Worm (Caenorhabditis elegans) whole organism, young adult: ENCODE data around the gene F08H9.4.

Source experiments
- F37B4.10 ChIP-seq: fragments of 200-800 bp; sonication (Bioruptor generic); IDR thresholded peaks from 2 replicates; pipeline ENCODE4 v1.3.6; 2022; ENCODE audit warnings: missing genetic modification characterization, missing compliant biosample characterization
- F49E8.2 ChIP-seq: sonication (generic microtip); optimal IDR thresholded peaks from 3 replicates; lab custom pipeline; 2017; ENCODE audit warnings: missing genetic modification characterization, mild to moderate bottlenecking, missing compliant biosample characterization, antibody characterized with exemption, moderate library complexity; ENCODE audit not compliant: insufficient read depth
- F55B11.4 ChIP-seq: sonication (generic microtip); optimal IDR thresholded peaks from 2 replicates; lab custom pipeline; 2016; ENCODE audit warnings: missing compliant biosample characterization, missing genetic modification characterization, borderline replicate concordance; ENCODE audit not compliant: insufficient read depth
- F57A8.1 ChIP-seq: fragments of 200-800 bp; sonication (Bioruptor generic); optimal IDR thresholded peaks from 2 replicates; lab custom pipeline; 2018; ENCODE audit warnings: mild to moderate bottlenecking, missing genetic modification characterization, moderate library complexity, missing compliant biosample characterization
- K12H6.12 ChIP-seq: fragments of 200-800 bp; sonication (Bioruptor generic); optimal IDR thresholded peaks from 2 replicates; lab custom pipeline; 2018; ENCODE audit warnings: mild to moderate bottlenecking, missing genetic modification characterization, missing compliant biosample characterization
- lin-26 ChIP-seq: fragments of 200-800 bp; sonication (Bioruptor generic); IDR thresholded peaks from 2 replicates; pipeline ENCODE4 v1.3.6; 2022; ENCODE audit warnings: missing genetic modification reagents, missing genetic modification characterization, missing compliant biosample characterization
- nfya-1 ChIP-seq: sonication (generic microtip); optimal IDR thresholded peaks from 2 replicates; lab custom pipeline; 2017; ENCODE audit warnings: antibody characterized with exemption, missing compliant biosample characterization, missing genetic modification characterization, borderline replicate concordance; ENCODE audit not compliant: insufficient read depth
- nhr-179 ChIP-seq: sonication (generic microtip); optimal IDR thresholded peaks from 2 replicates; lab custom pipeline; 2016; ENCODE audit warnings: mild to moderate bottlenecking, missing genetic modification characterization, missing compliant biosample characterization
- pha-4 ChIP-seq: fragments of 150-350 bp; sonication (generic microtip); optimal IDR thresholded peaks from 2 replicates; lab custom pipeline; 2014; ENCODE audit warnings: missing biosample characterization, missing genetic modification reagents, missing genetic modification characterization
- tlf-1 ChIP-seq: fragments of 200-800 bp; sonication (Bioruptor generic); optimal IDR thresholded peaks from 2 replicates; lab custom pipeline; 2018; ENCODE audit warnings: mild to moderate bottlenecking, missing genetic modification characterization, missing compliant biosample characterization
- unc-130 ChIP-seq: sonication (generic microtip); optimal IDR thresholded peaks from 2 replicates; lab custom pipeline; 2016; ENCODE audit warnings: missing genetic modification reagents, missing genetic modification characterization, missing compliant biosample characterization
- unc-62 ChIP-seq: fragments of 150-350 bp; optimal IDR thresholded peaks from 2 replicates; lab custom pipeline; 2014; ENCODE audit warnings: missing biosample characterization, missing genetic modification reagents, missing genetic modification characterization

ce11 chrV:14508005-14508521, 43.8 kb upstream of the F08H9.4 start, which contains the start of gene R02D5.1:
- TF ChIP-seq nfya-1 (tag; lab: Kevin White, UChicago) (no peak), unc-130 (no peak), lin-26 (GFP tag; lab: Robert Waterston, UW) (no peak), pha-4 (no peak), unc-62 (GFP tag; lab: Kevin White, UChicago) (no peak), F57A8.1 (GFP tag; lab: Kevin White, UChicago) (no peak), F37B4.10 (GFP tag; lab: Robert Waterston, UW) (no peak), tlf-1 (no peak), F55B11.4 (no peak), nhr-179 (tag; lab: Kevin White, UChicago) (no peak), F49E8.2 (tag; lab: Kevin White, UChicago) (no peak), K12H6.12 (tag; lab: Kevin White, UChicago) (no peak)
